Worm (Caenorhabditis elegans) whole organism, young adult: Measurements from ENCODE around the gene rhgf-2.
"Not testable (repeated sequence)": the region's sequence is repeated elsewhere in the genome, so short reads cannot be mapped to it uniquely, and the experiment has no call there.

Experiments
- C06A6.2 ChIP-seq: fragments of 200-800 bp; sonication (Bioruptor generic); conservative IDR thresholded peaks from 2 replicates; pipeline ENCODE4 v1.3.6; 2022; ENCODE audit warnings: missing genetic modification characterization, missing compliant biosample characterization
- F37B4.10 ChIP-seq: fragments of 200-800 bp; sonication (Bioruptor generic); IDR thresholded peaks from 2 replicates; pipeline ENCODE4 v1.3.6; 2022; ENCODE audit warnings: missing genetic modification characterization, missing compliant biosample characterization
- F39B2.1 ChIP-seq: fragments of 200-800 bp; sonication (Bioruptor generic); IDR thresholded peaks from 2 replicates; pipeline ENCODE4 v1.3.6; 2022; ENCODE audit warnings: missing genetic modification reagents, missing genetic modification characterization, missing compliant biosample characterization
- F49E8.2 ChIP-seq: sonication (generic microtip); optimal IDR thresholded peaks from 3 replicates; lab custom pipeline; 2017; ENCODE audit warnings: missing genetic modification characterization, mild to moderate bottlenecking, missing compliant biosample characterization, antibody characterized with exemption, moderate library complexity; ENCODE audit not compliant: insufficient read depth
- Y56A3A.18 ChIP-seq: fragments of 200-800 bp; sonication (Bioruptor generic); IDR thresholded peaks from 2 replicates; pipeline ENCODE4 v1.3.6; 2022; ENCODE audit warnings: missing genetic modification reagents, missing genetic modification characterization, missing compliant biosample characterization
- Y67H2A.10 ChIP-seq: fragments of 200-800 bp; sonication (Bioruptor generic); conservative IDR thresholded peaks from 2 replicates; pipeline ENCODE4 v1.3.6; 2022; ENCODE audit warnings: missing genetic modification reagents, missing genetic modification characterization, missing compliant biosample characterization
- Y79H2A.3 ChIP-seq: fragments of 200-800 bp; sonication (Bioruptor generic); conservative IDR thresholded peaks from 2 replicates; pipeline ENCODE4 v1.3.6; 2022; ENCODE audit warnings: missing genetic modification reagents, missing genetic modification characterization, missing compliant biosample characterization
- ZK185.1 ChIP-seq: sonication (generic microtip); optimal IDR thresholded peaks from 2 replicates; lab custom pipeline; 2016; ENCODE audit warnings: mild to moderate bottlenecking, missing genetic modification characterization, missing compliant biosample characterization; ENCODE audit not compliant: poor library complexity, severe bottlenecking
- ama-1 ChIP-seq, 3 experiments: fragments of 150-350 bp in 1 of 3; sonication (generic microtip) in 2 of 3; optimal IDR thresholded peaks; 2 replicates each; lab custom pipeline; 2014 to 2018; ENCODE audit warnings: missing biosample characterization in 2 of 3, missing genetic modification characterization in 2 of 3, missing genetic modification reagents in 2 of 3
- ceh-40 ChIP-seq: fragments of 200-800 bp; sonication (Bioruptor generic); IDR thresholded peaks from 2 replicates; pipeline ENCODE4 v1.3.6; 2022; ENCODE audit warnings: missing genetic modification characterization, missing compliant biosample characterization
- ceh-58 ChIP-seq: fragments of 200-800 bp; sonication (Bioruptor generic); IDR thresholded peaks from 2 replicates; pipeline ENCODE4 v1.3.6; 2022; ENCODE audit warnings: missing genetic modification characterization, missing compliant biosample characterization
- dox-1 ChIP-seq: fragments of 200-800 bp; sonication (Bioruptor generic); IDR thresholded peaks from 2 replicates; pipeline ENCODE4 v1.3.6; 2022; ENCODE audit warnings: missing genetic modification reagents, missing genetic modification characterization, missing compliant biosample characterization
- egl-18 ChIP-seq: fragments of 200-800 bp; sonication (Bioruptor generic); IDR thresholded peaks from 2 replicates; pipeline ENCODE4 v1.3.6; 2022; ENCODE audit warnings: missing genetic modification reagents, missing genetic modification characterization, missing compliant biosample characterization
- egrh-3 ChIP-seq: fragments of 200-800 bp; sonication (Bioruptor generic); IDR thresholded peaks from 2 replicates; pipeline ENCODE4 v1.3.6; 2022; ENCODE audit warnings: missing genetic modification reagents, missing genetic modification characterization, missing compliant biosample characterization
- ets-4 ChIP-seq: fragments of 200-800 bp; sonication (Bioruptor generic); optimal IDR thresholded peaks from 2 replicates; lab custom pipeline; 2018; ENCODE audit warnings: mild to moderate bottlenecking, missing genetic modification characterization, missing compliant biosample characterization
- him-1 ChIP-seq: sonication (generic microtip); optimal IDR thresholded peaks from 2 replicates; lab custom pipeline; 2016; ENCODE audit warnings: missing genotype, missing genetic modification reagents, missing genetic modification characterization, missing compliant biosample characterization
- hlh-26 ChIP-seq: fragments of 200-800 bp; sonication (Bioruptor generic); conservative IDR thresholded peaks from 2 replicates; pipeline ENCODE4 v1.3.6; 2022; ENCODE audit warnings: missing genetic modification reagents, missing genetic modification characterization, missing compliant biosample characterization
- let-526 ChIP-seq: fragments of 200-800 bp; sonication (Bioruptor generic); IDR thresholded peaks from 2 replicates; pipeline ENCODE4 v1.3.6; 2022; ENCODE audit warnings: missing genetic modification reagents, missing genetic modification characterization, missing compliant biosample characterization
- let-607 ChIP-seq, 2 experiments: fragments of 200-800 bp in 1 of 2; sonication (Bioruptor generic) in 1 of 2; sonication (generic microtip) in 1 of 2; optimal IDR thresholded peaks; 2 replicates each; lab custom pipeline; 2016 to 2018; ENCODE audit warnings: mild to moderate bottlenecking in 2 of 2, missing compliant biosample characterization in 2 of 2, missing genetic modification characterization in 2 of 2, moderate library complexity in 2 of 2, missing genotype in 1 of 2
- lin-40 ChIP-seq: sonication (generic microtip); optimal IDR thresholded peaks from 2 replicates; lab custom pipeline; 2016; ENCODE audit warnings: missing genetic modification characterization, mild to moderate bottlenecking, missing compliant biosample characterization, missing genotype, missing genetic modification reagents
- lin-54 ChIP-seq: fragments of 200-800 bp; sonication (Bioruptor generic); optimal IDR thresholded peaks from 2 replicates; lab custom pipeline; 2018; ENCODE audit warnings: mild to moderate bottlenecking, missing genetic modification characterization, missing compliant biosample characterization
- lsl-1 ChIP-seq: fragments of 200-800 bp; sonication (Bioruptor generic); optimal IDR thresholded peaks from 2 replicates; lab custom pipeline; 2018; ENCODE audit warnings: mild to moderate bottlenecking, missing genetic modification characterization, moderate library complexity, missing compliant biosample characterization
- madf-8 ChIP-seq: fragments of 200-800 bp; sonication (Bioruptor generic); conservative IDR thresholded peaks from 2 replicates; pipeline ENCODE4 v1.3.6; 2022; ENCODE audit warnings: missing genetic modification reagents, missing genetic modification characterization, missing compliant biosample characterization
- mcd-1 ChIP-seq: fragments of 200-800 bp; sonication (Bioruptor generic); IDR thresholded peaks from 2 replicates; pipeline ENCODE4 v1.3.6; 2022; ENCODE audit warnings: missing genetic modification reagents, missing genetic modification characterization, missing compliant biosample characterization
- nhr-27 ChIP-seq: fragments of 200-800 bp; sonication (Bioruptor generic); optimal IDR thresholded peaks from 2 replicates; lab custom pipeline; 2018; ENCODE audit warnings: mild to moderate bottlenecking, missing genetic modification characterization, moderate library complexity, missing compliant biosample characterization
- nhr-80 ChIP-seq: sonication (generic microtip); optimal IDR thresholded peaks from 2 replicates; lab custom pipeline; 2016; ENCODE audit warnings: missing genetic modification characterization, missing compliant biosample characterization
- pbrm-1 ChIP-seq: fragments of 200-800 bp; sonication (Bioruptor generic); IDR thresholded peaks from 2 replicates; pipeline ENCODE4 v1.3.6; 2022; ENCODE audit warnings: missing genetic modification reagents, missing genetic modification characterization, missing compliant biosample characterization
- sdz-38 ChIP-seq: sonication (generic microtip); optimal IDR thresholded peaks from 2 replicates; lab custom pipeline; 2016; ENCODE audit warnings: missing genotype, missing genetic modification characterization, missing compliant biosample characterization
- snpc-1.1 ChIP-seq: sonication (generic microtip); optimal IDR thresholded peaks from 2 replicates; lab custom pipeline; 2017; ENCODE audit warnings: missing genetic modification characterization, mild to moderate bottlenecking, missing compliant biosample characterization, antibody characterized with exemption, moderate library complexity, missing genotype, missing genetic modification reagents; ENCODE audit not compliant: insufficient read depth
- snpc-4 ChIP-seq, 5 experiments: fragments of 150-350 bp in 1 of 5; sonication (generic microtip) in 4 of 5; optimal IDR thresholded peaks; 2 replicates each; lab custom pipeline; 2014 to 2018; ENCODE audit warnings: missing genetic modification characterization in 5 of 5, missing biosample characterization in 3 of 5, antibody characterized with exemption in 2 of 5, mild to moderate bottlenecking in 2 of 5, missing compliant biosample characterization in 2 of 5, missing genotype in 2 of 5, moderate library complexity in 2 of 5, missing genetic modification reagents in 1 of 5
- sptf-2 ChIP-seq: fragments of 200-800 bp; sonication (Bioruptor generic); optimal IDR thresholded peaks from 2 replicates; lab custom pipeline; 2018; ENCODE audit warnings: mild to moderate bottlenecking, missing genetic modification characterization, missing compliant biosample characterization
- unc-130 ChIP-seq: sonication (generic microtip); optimal IDR thresholded peaks from 2 replicates; lab custom pipeline; 2016; ENCODE audit warnings: missing genetic modification reagents, missing genetic modification characterization, missing compliant biosample characterization
- unc-62 ChIP-seq: fragments of 150-350 bp; optimal IDR thresholded peaks from 2 replicates; lab custom pipeline; 2014; ENCODE audit warnings: missing biosample characterization, missing genetic modification reagents, missing genetic modification characterization
- zfh-2 ChIP-seq: fragments of 200-800 bp; sonication (Bioruptor generic); conservative IDR thresholded peaks from 2 replicates; pipeline ENCODE4 v1.3.6; 2022; ENCODE audit warnings: missing genetic modification reagents, missing genetic modification characterization, missing compliant biosample characterization
- ztf-3 ChIP-seq: fragments of 200-800 bp; sonication (Bioruptor generic); optimal IDR thresholded peaks from 2 replicates; lab custom pipeline; 2018; ENCODE audit warnings: mild to moderate bottlenecking, missing genetic modification characterization, missing compliant biosample characterization

rhgf-2 gene

DNA sequence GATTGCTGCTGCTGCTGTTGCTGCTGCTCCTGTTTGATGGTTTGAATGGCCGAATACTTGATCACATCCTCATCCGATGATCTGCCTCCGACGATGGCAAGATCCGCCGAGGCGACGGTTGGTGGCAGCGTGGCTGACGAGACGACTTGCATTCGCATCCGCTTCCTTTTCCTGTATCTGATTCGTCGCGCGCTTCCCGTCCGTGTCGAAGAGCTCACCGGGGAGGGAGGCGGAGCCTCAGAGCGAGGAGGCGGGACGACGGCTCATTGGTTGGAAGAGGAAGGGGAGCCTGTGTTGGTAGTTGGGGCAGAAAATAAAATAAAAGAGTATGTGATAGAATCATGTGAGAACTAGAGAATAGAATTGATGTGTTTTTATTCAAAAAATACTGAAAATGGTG is 34.1 kb downstream of the rhgf-2 start:
- TF ChIP-seq egl-18 (GFP tag; lab: Robert Waterston, UW): no peak
- TF ChIP-seq Y56A3A.18 (GFP tag; lab: Robert Waterston, UW): no peak
- peak; percentile 80 for TF ChIP-seq egrh-3 (GFP tag; lab: Robert Waterston, UW)
- TF ChIP-seq zfh-2 (GFP tag; lab: Robert Waterston, UW): peak; percentile 93
- no peak for TF ChIP-seq ceh-58
- TF ChIP-seq lsl-1 (GFP tag; lab: Kevin White, UChicago): no peak

DNA sequence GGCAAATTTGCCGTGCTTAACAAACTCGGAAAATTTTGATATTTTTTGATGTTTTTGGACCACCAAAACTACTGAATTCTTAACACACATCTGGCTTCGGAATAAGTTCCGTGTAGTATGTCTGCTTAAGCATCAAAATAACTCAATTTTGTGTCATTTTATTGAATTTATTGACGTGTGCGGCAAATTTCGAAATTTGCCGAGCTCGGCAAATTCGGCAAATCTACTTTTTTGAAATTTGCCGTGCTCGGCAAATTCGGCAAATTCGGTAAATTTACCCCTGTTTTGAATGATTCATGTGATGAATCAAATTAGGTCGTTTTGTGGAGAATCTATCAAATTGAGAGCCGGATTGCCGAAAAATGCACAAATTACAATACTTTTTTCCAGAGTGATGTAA is 34.7 kb downstream of the rhgf-2 start, which contains the start of gene ast-1:
ast-1 (minus strand) TSS at position 101 of the 400 bp plus-strand sequence.
- TF ChIP-seq ceh-40 (GFP tag; lab: Robert Waterston, UW); ama-1 (optimal IDR thresholded peaks at IDR 0.05; lab: Kevin White, UChicago); ama-1 (GFP tag; optimal IDR thresholded peaks at IDR 0.05; lab: Kevin White, UChicago); Y56A3A.18 (GFP tag; lab: Robert Waterston, UW): not testable (repeated sequence)
- TF ChIP-seq, all 124 proteins: peak for 0; not testable (repeated sequence) for 124

ce11 chrII:4146039-4146438 is 45.5 kb downstream of the rhgf-2 start, which contains the start of gene F56D3.1:
Gene F56D3.1 (plus strand): TSS chrII:4146339.
- TF ChIP-seq F37B4.10 (GFP tag; lab: Robert Waterston, UW) (no peak), him-1 (no peak)
- TF ChIP-seq, all 124 proteins: peak for 0

DNA sequence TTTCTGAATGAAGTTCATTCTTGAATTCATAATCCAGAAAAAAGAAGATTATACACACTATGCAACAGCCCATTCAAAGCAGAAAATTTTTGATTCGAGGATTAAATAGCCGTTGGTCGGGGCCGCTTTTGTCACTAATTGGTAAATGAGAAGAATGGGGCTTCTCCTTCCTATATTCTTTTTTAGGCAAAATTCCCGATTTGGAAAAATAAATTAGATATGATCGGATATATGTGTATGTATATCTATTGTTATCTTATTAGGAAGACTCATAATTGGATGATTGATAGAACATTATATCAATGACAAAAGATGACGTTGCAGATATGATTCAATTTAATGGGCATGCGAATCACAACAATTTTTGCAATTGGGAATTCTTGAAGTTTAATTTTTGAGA is 49.6 kb downstream of the rhgf-2 start:
- TF ChIP-seq mcd-1 (GFP tag; lab: Robert Waterston, UW) (no peak), let-526 (GFP tag; lab: Robert Waterston, UW) (no peak), Y67H2A.10 (GFP tag; lab: Robert Waterston, UW) (no peak), dox-1 (GFP tag; lab: Robert Waterston, UW) (no peak), nhr-27 (tag; lab: Kevin White, UChicago) (no peak), Y79H2A.3 (no peak), unc-130 (GFP tag; lab: Kevin White, UChicago) (no peak), madf-8 (GFP tag; lab: Robert Waterston, UW) (no peak), ztf-3 (GFP tag; lab: Kevin White, UChicago) (no peak), F49E8.2 (no peak), let-607 (tag; optimal IDR thresholded peaks at IDR 0.05; lab: Kevin White, UChicago) (no peak)

- TF ChIP-seq pbrm-1 (no peak), sptf-2 (GFP tag; lab: Kevin White, UChicago) (no peak), snpc-4 (GFP tag; optimal IDR thresholded peaks at IDR 0.05; lab: Kevin White, UChicago) (no peak), snpc-4 (tag; optimal IDR thresholded peaks at IDR 0.05; lab: Kevin White, UChicago) (no peak), lin-40 (no peak), nhr-80 (no peak), ZK185.1 (tag; lab: Kevin White, UChicago) (no peak), unc-62 (GFP tag; lab: Kevin White, UChicago) (no peak), hlh-26 (no peak), him-1 (no peak), Y67H2A.10 (GFP tag; lab: Robert Waterston, UW) (no peak), C06A6.2 (GFP tag; lab: Robert Waterston, UW) (no peak), Y56A3A.18 (GFP tag; lab: Robert Waterston, UW) (no peak), lin-54 (no peak), snpc-1.1 (tag; lab: Kevin White, UChicago) (no peak), F39B2.1 (no peak), ets-4 (GFP tag; lab: Kevin White, UChicago) (no peak), sdz-38 (tag; lab: Kevin White, UChicago) (no peak)
- TF ChIP-seq, all 124 proteins: peak for 0
Observed at ce11 chrII:4151499-4152132, 51.0 kb downstream of the rhgf-2 start.
